Fruit fly (Drosophila melanogaster): Measurements from ENCODE around the gene CG34041.
A peak's percentile ranks its signal among the peaks of the same experiment; 100 is the strongest.

DNA sequence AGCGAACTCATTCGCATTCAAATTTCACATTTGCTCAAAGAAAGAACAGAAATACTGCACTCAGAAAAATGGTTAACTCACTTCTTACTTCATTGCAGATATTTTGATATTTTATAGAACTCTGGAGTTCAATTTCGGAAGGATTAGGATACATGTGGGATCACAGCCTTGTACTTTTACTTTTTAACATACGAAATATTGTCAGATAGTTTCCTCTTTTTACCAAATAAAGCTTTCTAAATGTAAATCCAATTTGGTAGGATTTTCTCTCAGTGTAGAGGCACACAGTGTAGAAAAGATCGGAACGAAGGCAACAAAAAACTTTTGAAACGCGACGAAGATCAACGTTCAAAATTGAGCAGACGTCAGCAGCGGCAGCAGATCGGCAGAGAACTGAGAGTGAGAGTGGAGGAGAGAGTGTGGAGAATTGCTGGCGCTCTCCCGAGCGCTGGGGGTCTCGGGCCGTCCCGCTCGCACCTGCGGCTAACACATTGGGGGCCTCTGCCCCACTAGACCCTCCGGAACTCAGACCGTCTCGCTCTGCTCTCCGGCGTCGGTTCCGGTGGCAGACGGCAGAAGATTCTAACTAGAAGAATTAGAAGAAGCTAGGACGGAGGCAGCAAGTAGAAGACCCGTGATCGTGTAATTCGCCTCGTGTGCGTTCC, 24.3 kb downstream of the CG34041 start, which contains the start of gene tmod:
- no peak for TF ChIP-seq EcR (GFP tag; optimal IDR thresholded peaks at IDR 0.05)
- TF ChIP-seq usp (GFP tag; optimal IDR thresholded peaks at IDR 0.05) = no peak
- TF ChIP-seq psq (optimal IDR thresholded peaks at IDR 0.05) = no peak
- no peak for TF ChIP-seq CG8478 (optimal IDR thresholded peaks at IDR 0.05)
- TF ChIP-seq pan (optimal IDR thresholded peaks at IDR 0.05) = no peak
- peak; percentile 82 for TF ChIP-seq Dll (optimal IDR thresholded peaks at IDR 0.05)
